Worm (Caenorhabditis elegans): ENCODE data around the gene Y37D8A.3.

The Y37D8A.3 gene

ce11 chrIII:12864648-12865047 lies 35.5 kb downstream of the Y37D8A.3 start, which contains the start of gene Y37D8A.8:
Gene Y37D8A.8 (plus strand): TSS chrIII:12864948.
- no peak for TF ChIP-seq unc-62 (GFP tag; optimal IDR thresholded peaks at IDR 0.05)

- TF ChIP-seq unc-62 (GFP tag; optimal IDR thresholded peaks at IDR 0.05) = no peak
Observed at ce11 chrIII:12870060-12870696, 41.0 kb downstream of the Y37D8A.3 start, which contains the start of gene Y37D8A.6. Gene Y37D8A.6 (minus strand): TSS chrIII:12870297.

- TF ChIP-seq unc-62 (GFP tag; optimal IDR thresholded peaks at IDR 0.05) = no peak
Observed at ce11 chrIII:12874606-12875066, 45.5 kb downstream of the Y37D8A.3 start, which contains the start of the genes mrg-1 and spcs-2. Gene mrg-1 (minus strand): TSS chrIII:12874656. Gene spcs-2 (plus strand): TSS chrIII:12875031.

- TF ChIP-seq unc-62 (GFP tag; optimal IDR thresholded peaks at IDR 0.05) = no peak
Observed at ce11 chrIII:12875653-12876052, 46.5 kb downstream of the Y37D8A.3 start.

- no peak for TF ChIP-seq unc-62 (GFP tag; optimal IDR thresholded peaks at IDR 0.05)
Observed at ce11 chrIII:12877527-12878234, 48.5 kb downstream of the Y37D8A.3 start, which contains the start of the genes cec-7 and enu-3.5. Gene cec-7 (minus strand): TSS chrIII:12877577. Gene enu-3.5 (plus strand): TSS chrIII:12878196.

ce11 chrIII:12880704-12881103 lies 51.5 kb downstream of the Y37D8A.3 start:
- no peak for TF ChIP-seq unc-62 (GFP tag; optimal IDR thresholded peaks at IDR 0.05)

- no peak for TF ChIP-seq unc-62 (GFP tag; optimal IDR thresholded peaks at IDR 0.05)
Observed at ce11 chrIII:12885153-12885552, 56.0 kb downstream of the Y37D8A.3 start.
